Worm (Caenorhabditis elegans) whole organism, L4/young adult: Measurements from ENCODE around the gene gln-5.

ENCODE experiments used
- W03F9.2 ChIP-seq: fragments of 150-350 bp; optimal IDR thresholded peaks from 2 replicates; lab custom pipeline; 2014; ENCODE audit warnings: missing biosample characterization, missing genetic modification characterization
- dao-5 ChIP-seq: sonication (generic microtip); optimal IDR thresholded peaks from 2 replicates; lab custom pipeline; 2016; ENCODE audit warnings: missing genotype, missing genetic modification characterization, moderate library complexity, missing compliant biosample characterization
- him-1 ChIP-seq: sonication (generic microtip); optimal IDR thresholded peaks from 2 replicates; lab custom pipeline; 2016; ENCODE audit warnings: missing genotype, missing genetic modification reagents, missing genetic modification characterization, missing compliant biosample characterization

ce11 chrIV:17311842-17312241, 38.4 kb upstream of the gln-5 start, which contains the start of gene snf-9:
- TF ChIP-seq W03F9.2 (no peak), dao-5 (tag; lab: Kevin White, UChicago) (no peak), him-1 (no peak)
